ENCODE assay signal across 1 fruit fly cellular context in genomic region chrX:3408609-3409237, dm6.
TF ChIP-seq lines count a peak whose summit lies in the region.

No protein-coding gene starts in this region.

TF ChIP-seq in whole organism, embryonic, 481 proteins besides CTCF, POLR2A, EP300 and RAD21 (continued from another document):
- no peak for TF ChIP-seq bbx (GFP tag; IDR thresholded peaks at IDR 0.05; lab: Robert Waterston, UW; ENCODE audit: partially characterized antibody)
- TF ChIP-seq NK7.1 (GFP tag; optimal IDR thresholded peaks at IDR 0.05; lab: Kevin White, UChicago): no peak
- TF ChIP-seq CG9817 (tag; optimal IDR thresholded peaks at IDR 0.05; lab: Kevin White, UChicago): no peak
- TF ChIP-seq Hr51 (GFP tag; optimal IDR thresholded peaks at IDR 0.05; lab: Kevin White, UChicago): no peak
- no peak for TF ChIP-seq CG4730 (GFP tag; IDR thresholded peaks at IDR 0.05; lab: Robert Waterston, UW)
- peak; percentile 43 for TF ChIP-seq gem (tag; optimal IDR thresholded peaks at IDR 0.05; lab: Kevin White, UChicago)
- no peak for TF ChIP-seq CG12219 (GFP tag; optimal IDR thresholded peaks at IDR 0.05; lab: Kevin White, UChicago)
- TF ChIP-seq amos (GFP tag; IDR thresholded peaks at IDR 0.05; lab: Robert Waterston, UW; ENCODE audit: partially characterized antibody): no peak
- TF ChIP-seq Hmr (GFP tag; optimal IDR thresholded peaks at IDR 0.05; lab: Kevin White, UChicago): no peak
- no peak for TF ChIP-seq CG3407 (GFP tag; optimal IDR thresholded peaks at IDR 0.05; lab: Kevin White, UChicago)
- peak; percentile 69 for TF ChIP-seq Drgx (GFP tag; IDR thresholded peaks at IDR 0.05; lab: Robert Waterston, UW)
- TF ChIP-seq HLH54F (GFP tag; optimal IDR thresholded peaks at IDR 0.05; lab: Kevin White, UChicago): no peak
- TF ChIP-seq CG8765 (GFP tag; IDR thresholded peaks at IDR 0.05; lab: Robert Waterston, UW): no peak
- no peak for TF ChIP-seq Sox100B (GFP tag; optimal IDR thresholded peaks at IDR 0.05; lab: Kevin White, UChicago)
- no peak for TF ChIP-seq dati (GFP tag; IDR thresholded peaks at IDR 0.05; lab: Robert Waterston, UW)
- TF ChIP-seq Sox102F (GFP tag; optimal IDR thresholded peaks at IDR 0.05; lab: Kevin White, UChicago): peak; percentile 27
- no peak for TF ChIP-seq prd (optimal IDR thresholded peaks at IDR 0.05; lab: Kevin White, UChicago)
- no peak for TF ChIP-seq prd (GFP tag; IDR thresholded peaks at IDR 0.05; lab: Robert Waterston, UW)
- no peak for TF ChIP-seq row (GFP tag; IDR thresholded peaks at IDR 0.05; lab: Robert Waterston, UW)
- TF ChIP-seq wek (GFP tag; optimal IDR thresholded peaks at IDR 0.05; lab: Kevin White, UChicago): no peak
- no peak for TF ChIP-seq CHES-1-like (GFP tag; optimal IDR thresholded peaks at IDR 0.05; lab: Kevin White, UChicago)
- no peak for TF ChIP-seq pros (GFP tag; optimal IDR thresholded peaks at IDR 0.05; lab: Kevin White, UChicago)
- TF ChIP-seq lmd (GFP tag; IDR thresholded peaks at IDR 0.05; lab: Robert Waterston, UW): no peak
- TF ChIP-seq CG11504 (tag; optimal IDR thresholded peaks at IDR 0.05; lab: Kevin White, UChicago): peak; percentile 12
- TF ChIP-seq lab (GFP tag; optimal IDR thresholded peaks at IDR 0.05; lab: Kevin White, UChicago): peak; percentile 7
- TF ChIP-seq CG2116 (GFP tag; optimal IDR thresholded peaks at IDR 0.05; lab: Kevin White, UChicago): no peak
- TF ChIP-seq HLH4C (GFP tag; IDR thresholded peaks at IDR 0.05; lab: Robert Waterston, UW; ENCODE audit: partially characterized antibody): no peak
- TF ChIP-seq ttk (GFP tag; IDR thresholded peaks at IDR 0.05; lab: Robert Waterston, UW): no peak
- no peak for TF ChIP-seq CG7963 (GFP tag; IDR thresholded peaks at IDR 0.05; lab: Robert Waterston, UW; ENCODE audit: partially characterized antibody)
- TF ChIP-seq fd102C (GFP tag; optimal IDR thresholded peaks at IDR 0.05; lab: Kevin White, UChicago): no peak
- TF ChIP-seq CG14014 (GFP tag; IDR thresholded peaks at IDR 0.05; lab: Robert Waterston, UW): no peak
- no peak for TF ChIP-seq CG3847 (GFP tag; IDR thresholded peaks at IDR 0.05; lab: Robert Waterston, UW)
- no peak for TF ChIP-seq CG17328 (GFP tag; IDR thresholded peaks at IDR 0.05; lab: Robert Waterston, UW)
- TF ChIP-seq dan (GFP tag; IDR thresholded peaks at IDR 0.05; lab: Robert Waterston, UW): no peak
- TF ChIP-seq Med (GFP tag; lab: Kevin White, UChicago): peak; percentile 82
- TF ChIP-seq lbe (GFP tag; optimal IDR thresholded peaks at IDR 0.05; lab: Kevin White, UChicago): peak; percentile 78
- TF ChIP-seq Vsx1 (GFP tag; optimal IDR thresholded peaks at IDR 0.05; lab: Kevin White, UChicago): no peak
- TF ChIP-seq tup (GFP tag; optimal IDR thresholded peaks at IDR 0.05; lab: Kevin White, UChicago): no peak
- TF ChIP-seq CG12155 (GFP tag; optimal IDR thresholded peaks at IDR 0.05; lab: Kevin White, UChicago): no peak
- no peak for TF ChIP-seq shn (GFP tag; optimal IDR thresholded peaks at IDR 0.05; lab: Kevin White, UChicago)
- no peak for TF ChIP-seq CG7987 (GFP tag; optimal IDR thresholded peaks at IDR 0.05; lab: Kevin White, UChicago)
- no peak for TF ChIP-seq tin (GFP tag; optimal IDR thresholded peaks at IDR 0.05; lab: Kevin White, UChicago)
- TF ChIP-seq Oli (tag; optimal IDR thresholded peaks at IDR 0.05; lab: Kevin White, UChicago): peak; percentile 7
- TF ChIP-seq fd3F (GFP tag; optimal IDR thresholded peaks at IDR 0.05; lab: Kevin White, UChicago): no peak
- TF ChIP-seq CG6683 (GFP tag; optimal IDR thresholded peaks at IDR 0.05; lab: Kevin White, UChicago): no peak
- no peak for TF ChIP-seq ci (GFP tag; IDR thresholded peaks at IDR 0.05; lab: Robert Waterston, UW)
- no peak for TF ChIP-seq CG13894 (tag; optimal IDR thresholded peaks at IDR 0.05; lab: Kevin White, UChicago)
- no peak for TF ChIP-seq Nf-YB (GFP tag; optimal IDR thresholded peaks at IDR 0.05; lab: Kevin White, UChicago)
- TF ChIP-seq Dref (GFP tag; IDR thresholded peaks at IDR 0.05; lab: Robert Waterston, UW): no peak
- TF ChIP-seq trh (GFP tag; optimal IDR thresholded peaks at IDR 0.05; lab: Kevin White, UChicago): no peak
- no peak for TF ChIP-seq Kr (GFP tag; optimal IDR thresholded peaks at IDR 0.05; lab: Kevin White, UChicago)
- TF ChIP-seq sens (GFP tag; lab: Kevin White, UChicago): peak; percentile 80
- no peak for TF ChIP-seq CrebB (tag; optimal IDR thresholded peaks at IDR 0.05; lab: Kevin White, UChicago)
- TF ChIP-seq hth (optimal IDR thresholded peaks at IDR 0.05; lab: Kevin White, UChicago): no peak
- TF ChIP-seq CG15479 (GFP tag; optimal IDR thresholded peaks at IDR 0.05; lab: Kevin White, UChicago): no peak
- no peak for TF ChIP-seq chinmo (GFP tag; IDR thresholded peaks at IDR 0.05; lab: Robert Waterston, UW; ENCODE audit: partially characterized antibody)
- no peak for TF ChIP-seq CG18764 (GFP tag; optimal IDR thresholded peaks at IDR 0.05; lab: Kevin White, UChicago)
- TF ChIP-seq CG7839 (tag; optimal IDR thresholded peaks at IDR 0.05; lab: Kevin White, UChicago): peak; percentile 30
- no peak for TF ChIP-seq GATAe (GFP tag; conservative IDR thresholded peaks at IDR 0.05; lab: Robert Waterston, UW)
- no peak for TF ChIP-seq CG2678 (tag; optimal IDR thresholded peaks at IDR 0.05; lab: Kevin White, UChicago)
- TF ChIP-seq Taf1 (GFP tag; IDR thresholded peaks at IDR 0.05; lab: Robert Waterston, UW): no peak
- TF ChIP-seq bsh (GFP tag; optimal IDR thresholded peaks at IDR 0.05; lab: Kevin White, UChicago): peak; percentile 17 to 80
- no peak for TF ChIP-seq sisA (GFP tag; IDR thresholded peaks at IDR 0.05; lab: Robert Waterston, UW)
- no peak for TF ChIP-seq CG13296 (GFP tag; optimal IDR thresholded peaks at IDR 0.05; lab: Kevin White, UChicago)
- TF ChIP-seq CG4854 (GFP tag; optimal IDR thresholded peaks at IDR 0.05; lab: Kevin White, UChicago): no peak
- no peak for TF ChIP-seq HLH3B (GFP tag; IDR thresholded peaks at IDR 0.05; lab: Robert Waterston, UW)
- no peak for TF ChIP-seq CG1832 (GFP tag; optimal IDR thresholded peaks at IDR 0.05; lab: Kevin White, UChicago)
- TF ChIP-seq Gug (GFP tag; IDR thresholded peaks at IDR 0.05; lab: Robert Waterston, UW): no peak
- no peak for TF ChIP-seq wdn (GFP tag; IDR thresholded peaks at IDR 0.05; lab: Robert Waterston, UW)
- no peak for TF ChIP-seq pum (GFP tag; optimal IDR thresholded peaks at IDR 0.05; lab: Kevin White, UChicago)
- TF ChIP-seq vfl (GFP tag; optimal IDR thresholded peaks at IDR 0.05; lab: Kevin White, UChicago): no peak
- TF ChIP-seq CG15073 (GFP tag; optimal IDR thresholded peaks at IDR 0.05; lab: Kevin White, UChicago): no peak
- TF ChIP-seq CG34376 (GFP tag; optimal IDR thresholded peaks at IDR 0.05; lab: Kevin White, UChicago): no peak
- peak; percentile 75 for TF ChIP-seq crol (GFP tag; IDR thresholded peaks at IDR 0.05; lab: Robert Waterston, UW)
- TF ChIP-seq slbo (GFP tag; IDR thresholded peaks at IDR 0.05; lab: Robert Waterston, UW): no peak
- no peak for TF ChIP-seq CG16779 (GFP tag; IDR thresholded peaks at IDR 0.05; lab: Robert Waterston, UW)
- TF ChIP-seq CG7928 (GFP tag; optimal IDR thresholded peaks at IDR 0.05; lab: Kevin White, UChicago): no peak
- TF ChIP-seq sqz (GFP tag; optimal IDR thresholded peaks at IDR 0.05; lab: Kevin White, UChicago): no peak
- no peak for TF ChIP-seq pho (GFP tag; optimal IDR thresholded peaks at IDR 0.05; lab: Kevin White, UChicago)
- TF ChIP-seq dmrt99B (tag; optimal IDR thresholded peaks at IDR 0.05; lab: Kevin White, UChicago): peak; percentile 30
- TF ChIP-seq CG17186 (GFP tag; optimal IDR thresholded peaks at IDR 0.05; lab: Kevin White, UChicago): no peak
- no peak for TF ChIP-seq Awh (GFP tag; IDR thresholded peaks at IDR 0.05; lab: Robert Waterston, UW)
- TF ChIP-seq CG6854 (GFP tag; optimal IDR thresholded peaks at IDR 0.05; lab: Kevin White, UChicago): no peak
- TF ChIP-seq stwl (tag; optimal IDR thresholded peaks at IDR 0.05; lab: Kevin White, UChicago): no peak
- no peak for TF ChIP-seq esg (GFP tag; conservative IDR thresholded peaks at IDR 0.05; lab: Robert Waterston, UW)
- TF ChIP-seq CG17802 (tag; optimal IDR thresholded peaks at IDR 0.05; lab: Kevin White, UChicago): no peak
- no peak for TF ChIP-seq wor (GFP tag; IDR thresholded peaks at IDR 0.05; lab: Robert Waterston, UW)
- TF ChIP-seq knrl (GFP tag; IDR thresholded peaks at IDR 0.05; lab: Robert Waterston, UW; ENCODE audit: partially characterized antibody): no peak
- TF ChIP-seq jigr1 (GFP tag; IDR thresholded peaks at IDR 0.05; lab: Robert Waterston, UW): no peak
- no peak for TF ChIP-seq fd96Cb (tag; optimal IDR thresholded peaks at IDR 0.05; lab: Kevin White, UChicago)
- TF ChIP-seq PHDP (tag; optimal IDR thresholded peaks at IDR 0.05; lab: Kevin White, UChicago): peak; percentile 19
- peak; percentile 30 for TF ChIP-seq unpg (GFP tag; optimal IDR thresholded peaks at IDR 0.05; lab: Kevin White, UChicago)
TF ChIP-seq in whole organism, embryonic: peak in this region for 20.
